Worm (Caenorhabditis elegans): ENCODE data around the gene iff-1.

- TF ChIP-seq flt-1 (GFP tag; IDR thresholded peaks at IDR 0.05) (no peak), B0310.2 (tag; optimal IDR thresholded peaks at IDR 0.05) (no peak), ama-1 (optimal IDR thresholded peaks at IDR 0.05) (no peak), scrt-1 (GFP tag; IDR thresholded peaks at IDR 0.05) (no peak), F13C5.2 (tag; optimal IDR thresholded peaks at IDR 0.05) (no peak), hmg-4 (GFP tag; optimal IDR thresholded peaks at IDR 0.05) (no peak)
Measured at ce11 chrIII:9760184-9760583, 13.2 kb upstream of the iff-1 start.

Measured in whole organism, early embryonic.